Worm (Caenorhabditis elegans) whole organism, L2 larva: ENCODE data around the gene T12E12.6.

Source experiments
- C34F6.9 ChIP-seq: fragments of 150-350 bp; optimal IDR thresholded peaks from 2 replicates; lab custom pipeline; 2014; ENCODE audit warnings: missing biosample characterization, missing genetic modification characterization
- R02D3.7 ChIP-seq: fragments of 150-350 bp; optimal IDR thresholded peaks from 2 replicates; lab custom pipeline; 2014; ENCODE audit warnings: missing biosample characterization, missing genetic modification characterization
- alr-1 ChIP-seq: fragments of 150-350 bp; optimal IDR thresholded peaks from 2 replicates; lab custom pipeline; 2014; ENCODE audit warnings: missing biosample characterization, missing genetic modification characterization
- aly-2 ChIP-seq: fragments of 150-350 bp; optimal IDR thresholded peaks from 2 replicates; lab custom pipeline; 2014; ENCODE audit warnings: missing biosample characterization, missing genetic modification characterization
- blmp-1 ChIP-seq: sonication (generic microtip); optimal IDR thresholded peaks from 2 replicates; lab custom pipeline; 2017; ENCODE audit warnings: missing genetic modification characterization, mild to moderate bottlenecking, missing compliant biosample characterization, antibody characterized with exemption, moderate library complexity; ENCODE audit not compliant: insufficient read depth
- ceh-82 ChIP-seq: fragments of 150-350 bp; optimal IDR thresholded peaks from 2 replicates; lab custom pipeline; 2014; ENCODE audit warnings: missing biosample characterization, missing genetic modification characterization
- crh-2 ChIP-seq: sonication (generic microtip); optimal IDR thresholded peaks from 2 replicates; lab custom pipeline; 2017; ENCODE audit warnings: missing biosample characterization, missing genetic modification characterization
- egl-27 ChIP-seq: sonication (generic microtip); optimal IDR thresholded peaks from 3 replicates; lab custom pipeline; 2017; ENCODE audit warnings: missing biosample characterization, missing genetic modification reagents, missing genetic modification characterization
- elt-1 ChIP-seq: fragments of 150-350 bp; optimal IDR thresholded peaks from 2 replicates; lab custom pipeline; 2014; ENCODE audit warnings: missing biosample characterization, missing genetic modification characterization
- elt-3 ChIP-seq: sonication (generic microtip); optimal IDR thresholded peaks from 2 replicates; lab custom pipeline; 2017; ENCODE audit warnings: missing biosample characterization, missing genetic modification characterization
- fos-1 ChIP-seq: fragments of 150-350 bp; optimal IDR thresholded peaks from 2 replicates; lab custom pipeline; 2014; ENCODE audit warnings: missing biosample characterization, missing genetic modification characterization
- gmeb-1 ChIP-seq: fragments of 150-350 bp; optimal IDR thresholded peaks from 2 replicates; lab custom pipeline; 2014; ENCODE audit warnings: missing biosample characterization, missing genetic modification characterization
- lin-13 ChIP-seq: fragments of 150-350 bp; optimal IDR thresholded peaks from 2 replicates; lab custom pipeline; 2014; ENCODE audit warnings: missing biosample characterization, missing genetic modification reagents, missing genetic modification characterization
- lsy-2 ChIP-seq, 2 experiments: fragments of 150-350 bp in 1 of 2; sonication (generic microtip) in 1 of 2; optimal IDR thresholded peaks; 2 replicates each; lab custom pipeline; 2014 to 2017; ENCODE audit warnings: missing biosample characterization in 2 of 2, missing genetic modification characterization in 2 of 2
- nhr-10 ChIP-seq: sonication (generic microtip); optimal IDR thresholded peaks from 2 replicates; lab custom pipeline; 2017; ENCODE audit warnings: missing biosample characterization, missing genetic modification characterization
- nhr-129 ChIP-seq: fragments of 150-350 bp; optimal IDR thresholded peaks from 2 replicates; lab custom pipeline; 2014; ENCODE audit warnings: missing biosample characterization, missing genetic modification characterization
- nhr-21 ChIP-seq: fragments of 150-350 bp; optimal IDR thresholded peaks from 2 replicates; lab custom pipeline; 2014; ENCODE audit warnings: missing biosample characterization, missing genetic modification characterization
- nhr-23 ChIP-seq: fragments of 150-350 bp; optimal IDR thresholded peaks from 2 replicates; lab custom pipeline; 2014; ENCODE audit warnings: missing biosample characterization, missing genetic modification reagents, missing genetic modification characterization
- nhr-6 ChIP-seq: fragments of 150-350 bp; optimal IDR thresholded peaks from 2 replicates; lab custom pipeline; 2014; ENCODE audit warnings: missing biosample characterization, missing genetic modification characterization
- nhr-77 ChIP-seq: fragments of 150-350 bp; optimal IDR thresholded peaks from 2 replicates; lab custom pipeline; 2014; ENCODE audit warnings: missing biosample characterization, missing genetic modification characterization
- peb-1 ChIP-seq: fragments of 150-350 bp; optimal IDR thresholded peaks from 2 replicates; lab custom pipeline; 2014; ENCODE audit warnings: missing biosample characterization, missing genetic modification characterization
- sem-4 ChIP-seq: fragments of 150-350 bp; optimal IDR thresholded peaks from 2 replicates; lab custom pipeline; 2014; ENCODE audit warnings: missing biosample characterization, missing genetic modification reagents, missing genetic modification characterization
- skn-1 ChIP-seq: sonication (generic microtip); optimal IDR thresholded peaks from 2 replicates; lab custom pipeline; 2017; ENCODE audit warnings: missing biosample characterization, missing genetic modification characterization
- sma-3 ChIP-seq: sonication (generic microtip); optimal IDR thresholded peaks from 2 replicates; lab custom pipeline; 2016; ENCODE audit warnings: missing genetic modification reagents, missing genetic modification characterization, missing compliant biosample characterization
- sma-9 ChIP-seq, 2 experiments: fragments of 150-350 bp in 1 of 2; sonication (generic microtip) in 1 of 2; optimal IDR thresholded peaks; 2 replicates each; lab custom pipeline; 2014 to 2016; ENCODE audit warnings: missing genetic modification characterization in 2 of 2, mild to moderate bottlenecking in 1 of 2, missing biosample characterization in 1 of 2, missing compliant biosample characterization in 1 of 2, missing genetic modification reagents in 1 of 2, moderate library complexity in 1 of 2
- unc-55 ChIP-seq: fragments of 150-350 bp; sonication (generic microtip); optimal IDR thresholded peaks from 3 replicates; lab custom pipeline; 2014; ENCODE audit warnings: missing biosample characterization, missing genetic modification reagents, missing genetic modification characterization
- zag-1 ChIP-seq: fragments of 150-350 bp; optimal IDR thresholded peaks from 2 replicates; lab custom pipeline; 2014; ENCODE audit warnings: missing biosample characterization, missing genetic modification characterization
- ztf-1 ChIP-seq: fragments of 200-800 bp; sonication (Bioruptor generic); conservative IDR thresholded peaks from 2 replicates; pipeline ENCODE4 v1.3.6; 2022; ENCODE audit warnings: missing genetic modification characterization, missing compliant biosample characterization
- ztf-11 ChIP-seq: sonication (generic microtip); optimal IDR thresholded peaks from 2 replicates; lab custom pipeline; 2017; ENCODE audit warnings: missing biosample characterization, missing genetic modification characterization
- ztf-4 ChIP-seq: fragments of 150-350 bp; optimal IDR thresholded peaks from 2 replicates; lab custom pipeline; 2014; ENCODE audit warnings: missing biosample characterization, missing genetic modification characterization

The T12E12.6 gene

DNA sequence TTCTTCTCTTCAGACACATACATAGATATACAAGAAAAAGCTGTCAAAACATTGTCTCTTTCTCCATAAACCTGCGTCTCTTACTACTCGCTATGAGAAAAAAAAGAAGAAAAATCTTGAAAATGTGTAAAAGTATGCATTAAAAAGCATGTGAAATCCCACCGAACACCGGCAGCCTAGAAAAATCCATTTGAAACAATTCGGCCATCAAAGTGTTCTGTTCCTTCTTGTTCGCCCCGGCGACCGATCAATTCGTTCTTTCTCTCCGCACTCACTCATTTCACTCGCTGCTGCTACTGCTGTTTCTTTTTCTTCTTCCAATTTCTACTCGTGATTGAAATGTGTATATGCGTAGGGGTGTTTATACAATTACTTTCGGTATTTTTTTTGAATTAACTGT lies 25.1 kb downstream of the T12E12.6 start:
- TF ChIP-seq gmeb-1 (tag; lab: Kevin White, UChicago) (peak; percentile 10), nhr-21 (peak; percentile 5), C34F6.9 (tag; lab: Kevin White, UChicago) (peak; percentile 81), unc-55 (GFP tag; lab: Kevin White, UChicago) (peak; percentile 87), skn-1 (tag; lab: Kevin White, UChicago) (no peak), nhr-129 (tag; lab: Kevin White, UChicago) (peak; percentile 62), fos-1 (peak; percentile 77), ztf-11 (tag; lab: Kevin White, UChicago) (no peak), crh-2 (tag; lab: Kevin White, UChicago) (peak; percentile 4), blmp-1 (tag; lab: Kevin White, UChicago) (peak; percentile 22), sma-9 (GFP tag; optimal IDR thresholded peaks at IDR 0.05; lab: Kevin White, UChicago) (peak; percentile 20), sma-9 (tag; optimal IDR thresholded peaks at IDR 0.05; lab: Kevin White, UChicago) (no peak), ztf-4 (tag; lab: Kevin White, UChicago) (peak; percentile 9), sem-4 (tag; lab: Kevin White, UChicago) (no peak), nhr-10 (tag; lab: Kevin White, UChicago) (no peak), lsy-2 (tag; optimal IDR thresholded peaks at IDR 0.05; lab: Kevin White, UChicago) (peak in 1 of 2 experiments; percentile 56)

DNA sequence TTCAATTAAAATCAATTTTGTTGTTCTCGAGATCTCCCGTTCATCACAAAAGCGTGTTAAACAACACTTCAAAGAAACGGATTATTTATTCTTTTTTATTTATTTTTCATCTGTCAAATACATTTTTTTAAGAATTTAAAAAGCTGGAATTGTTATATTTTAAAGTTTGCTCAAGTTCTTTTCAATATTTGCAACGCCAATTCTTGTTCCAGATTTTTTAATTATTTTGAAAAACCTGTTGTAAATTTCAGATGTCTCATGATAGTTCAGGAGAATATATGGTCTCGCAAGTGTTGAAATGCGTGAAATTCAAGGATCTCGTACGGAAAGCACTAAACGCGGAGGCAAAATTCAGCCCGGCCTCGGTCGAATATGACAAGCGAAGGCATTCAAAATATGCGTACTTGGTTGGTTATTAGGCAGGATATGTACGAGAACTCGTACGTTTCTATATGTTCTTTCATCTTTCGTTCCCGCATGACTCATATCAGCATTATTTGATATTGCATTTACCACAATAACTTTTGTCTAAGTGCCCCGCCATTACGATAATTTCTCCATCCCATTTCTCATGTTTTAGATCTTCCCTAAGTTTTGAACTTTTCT lies 29.2 kb downstream of the T12E12.6 start, which contains the start of gene cec-6:
cec-6 (plus strand) TSS at position 252 of the 606 bp plus-strand sequence.
- TF ChIP-seq nhr-77 (tag; lab: Kevin White, UChicago) (no peak), ztf-1 (no peak), nhr-23 (tag; lab: Kevin White, UChicago) (no peak), peb-1 (tag; lab: Kevin White, UChicago) (no peak), skn-1 (tag; lab: Kevin White, UChicago) (no peak), sem-4 (tag; lab: Kevin White, UChicago) (no peak), sma-3 (GFP tag; lab: Kevin White, UChicago) (no peak), nhr-6 (tag; lab: Kevin White, UChicago) (no peak), crh-2 (tag; lab: Kevin White, UChicago) (no peak), aly-2 (tag; lab: Kevin White, UChicago) (no peak)

DNA sequence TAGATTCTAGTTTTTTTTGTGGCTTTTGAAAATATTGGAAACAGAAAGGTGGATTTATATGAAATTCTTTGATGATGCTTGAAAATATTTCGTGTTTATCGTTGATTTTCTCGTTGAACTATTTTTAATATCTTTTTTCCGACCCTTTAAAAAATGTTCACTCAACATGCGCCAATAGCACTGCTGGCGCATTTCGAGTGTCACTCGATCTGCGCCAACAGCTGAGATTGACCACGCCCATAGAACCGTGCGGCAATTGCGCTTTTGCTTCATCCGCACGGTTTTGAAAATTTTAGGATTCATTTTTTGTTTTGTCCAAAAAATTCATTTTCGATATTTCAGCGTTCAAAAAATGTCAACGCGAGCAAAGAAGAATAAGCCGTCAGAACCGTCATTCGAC lies 32.6 kb downstream of the T12E12.6 start, which contains the start of gene tebp-2:
tebp-2 (plus strand) TSS at position 343 of the 400 bp plus-strand sequence.
- TF ChIP-seq lsy-2 (tag; optimal IDR thresholded peaks at IDR 0.05; lab: Kevin White, UChicago) (no peak), egl-27 (tag; lab: Kevin White, UChicago) (no peak), elt-3 (no peak), unc-55 (GFP tag; lab: Kevin White, UChicago) (no peak), zag-1 (tag; lab: Kevin White, UChicago) (no peak), ztf-4 (tag; lab: Kevin White, UChicago) (no peak), ztf-11 (tag; lab: Kevin White, UChicago) (no peak)
- TF ChIP-seq, all 48 proteins: peak for 0

DNA sequence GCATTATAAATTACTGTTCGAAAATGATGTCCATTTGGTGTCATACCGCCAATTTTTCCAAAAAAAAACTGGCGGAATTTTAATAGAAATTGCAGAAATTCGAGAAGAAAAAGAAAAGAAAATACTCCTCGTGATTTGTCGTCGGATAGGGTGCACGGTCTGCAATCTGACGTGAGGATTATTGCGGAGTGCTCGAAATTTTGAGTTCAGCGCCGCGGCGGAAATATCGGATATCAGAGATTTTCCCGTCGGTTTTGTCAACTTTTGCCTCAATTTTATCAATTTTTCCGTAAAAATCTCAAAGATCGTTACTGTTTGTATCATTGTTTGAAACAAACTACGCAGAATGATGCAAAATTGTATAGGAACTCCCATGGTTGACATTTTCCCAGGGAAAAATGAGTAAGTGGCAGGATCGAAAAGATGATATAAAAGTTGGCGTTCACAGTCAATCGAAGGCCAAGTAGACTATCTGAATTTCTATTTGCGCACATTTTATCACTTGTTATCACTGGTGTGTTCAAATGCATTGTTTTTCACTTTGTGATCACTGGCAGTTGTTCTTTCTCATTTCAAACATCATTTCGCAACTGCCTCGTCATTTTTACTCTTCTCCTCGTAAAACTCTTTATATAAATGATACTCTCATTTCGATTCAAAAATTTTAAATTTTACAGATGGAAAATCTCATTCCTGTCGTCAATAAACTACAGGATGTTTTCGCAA lies 36.0 kb downstream of the T12E12.6 start, which contains the start of the genes fem-1 and drp-1:
fem-1 (minus strand) TSS at position 150 of the 726 bp plus-strand sequence.
drp-1 (plus strand) TSS at position 676 of the 726 bp plus-strand sequence.
- TF ChIP-seq crh-2 (tag; lab: Kevin White, UChicago), result no peak
- TF ChIP-seq C34F6.9 (tag; lab: Kevin White, UChicago), result peak; percentile 47
- peak; percentile 3 for TF ChIP-seq gmeb-1 (tag; lab: Kevin White, UChicago)
- peak; percentile 19 for TF ChIP-seq nhr-129 (tag; lab: Kevin White, UChicago)

DNA sequence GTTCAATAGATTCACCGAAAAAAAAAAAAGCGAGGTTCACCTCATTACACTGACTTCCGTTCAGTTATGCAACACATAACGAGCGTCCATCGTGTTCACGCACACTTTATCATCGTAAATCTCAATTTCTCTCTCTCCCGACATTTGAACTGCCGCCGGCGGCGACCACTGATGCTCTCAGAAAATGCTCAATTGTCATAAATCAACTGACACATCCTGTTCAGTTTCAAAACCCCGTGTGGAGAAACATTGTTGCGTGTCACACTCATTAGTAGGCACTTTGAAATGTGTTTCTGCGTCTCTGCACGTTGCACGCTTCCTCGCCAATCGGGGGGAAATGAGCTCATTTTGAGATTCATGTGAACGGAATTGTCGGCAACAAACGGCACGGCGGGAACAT lies 38.2 kb downstream of the T12E12.6 start:
- TF ChIP-seq lin-13 (GFP tag; lab: Kevin White, UChicago) (no peak), elt-3 (no peak), nhr-10 (tag; lab: Kevin White, UChicago) (no peak), C34F6.9 (tag; lab: Kevin White, UChicago) (peak; percentile 10), sma-3 (GFP tag; lab: Kevin White, UChicago) (no peak), egl-27 (tag; lab: Kevin White, UChicago) (no peak)

DNA sequence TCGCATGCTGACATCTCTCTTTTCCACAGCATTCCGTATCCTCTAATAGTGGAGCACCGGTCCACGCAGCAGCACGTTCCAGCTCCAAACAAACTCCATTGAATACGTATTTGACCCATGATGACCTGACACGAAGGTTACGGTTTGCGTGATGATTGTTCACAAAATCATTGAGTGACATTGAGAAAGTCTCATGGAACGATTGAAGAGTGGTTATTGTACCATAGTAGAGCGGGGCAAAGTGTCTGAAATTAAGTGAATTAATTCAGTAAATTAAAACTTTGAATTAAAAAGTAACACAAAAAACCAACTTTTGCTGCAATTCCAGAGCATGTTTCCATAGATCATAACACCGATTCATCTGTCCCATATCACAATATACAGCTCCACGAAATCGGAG lies 39.3 kb downstream of the T12E12.6 start:
- TF ChIP-seq ceh-82 (tag; lab: Kevin White, UChicago) (no peak), alr-1 (tag; lab: Kevin White, UChicago) (no peak), R02D3.7 (tag; lab: Kevin White, UChicago) (no peak), unc-55 (GFP tag; lab: Kevin White, UChicago) (no peak), elt-1 (tag; lab: Kevin White, UChicago) (no peak), peb-1 (tag; lab: Kevin White, UChicago) (no peak), egl-27 (tag; lab: Kevin White, UChicago) (no peak), gmeb-1 (tag; lab: Kevin White, UChicago) (no peak)
